Fruit fly (Drosophila melanogaster) whole organism, embryonic: Measurements from ENCODE around the gene CG46440.

ENCODE experiments used
- CG10321 ChIP-seq: fragments of 200-800 bp; sonication (Bioruptor generic); IDR thresholded peaks from 2 replicates; pipeline ENCODE4 v1.3.6; 2022; ENCODE audit warnings: missing biosample characterization, missing genetic modification characterization
- CG11247 ChIP-seq: fragments of 200-800 bp; sonication (Bioruptor generic); IDR thresholded peaks from 2 replicates; pipeline ENCODE4 v1.3.6; 2022; ENCODE audit warnings: missing biosample characterization, missing genetic modification characterization
- CG12299 ChIP-seq: fragments of 200-800 bp; sonication (Bioruptor generic); optimal IDR thresholded peaks from 2 replicates; lab custom pipeline; 2018; ENCODE audit warnings: missing biosample characterization, mild to moderate bottlenecking, missing genetic modification characterization
- CG12659 ChIP-seq: fragments of 200-800 bp; sonication (Bioruptor generic); optimal IDR thresholded peaks from 3 replicates; lab custom pipeline; 2017; ENCODE audit warnings: mild to moderate bottlenecking, missing biosample characterization, missing genetic modification reagents, missing genetic modification characterization
- CG13296 ChIP-seq: fragments of 200-800 bp; sonication (Bioruptor generic); optimal IDR thresholded peaks from 3 replicates; lab custom pipeline; 2018; ENCODE audit warnings: missing biosample characterization, mild to moderate bottlenecking, missing genetic modification characterization
- CG13424 ChIP-seq: fragments of 200-800 bp; sonication (Bioruptor generic); optimal IDR thresholded peaks from 2 replicates; lab custom pipeline; 2019; ENCODE audit warnings: missing biosample characterization, mild to moderate bottlenecking, missing genetic modification characterization, moderate library complexity
- CG13894 ChIP-seq: fragments of 200-800 bp; sonication (Bioruptor generic); optimal IDR thresholded peaks from 3 replicates; lab custom pipeline; 2018; ENCODE audit warnings: missing biosample characterization, mild to moderate bottlenecking, missing genetic modification characterization, moderate library complexity
- CG14710 ChIP-seq: fragments of 200-800 bp; sonication (Bioruptor generic); optimal IDR thresholded peaks from 3 replicates; lab custom pipeline; 2019; ENCODE audit warnings: missing biosample characterization, mild to moderate bottlenecking, missing genetic modification characterization, moderate library complexity
- CG16815 ChIP-seq: fragments of 200-800 bp; sonication (Bioruptor generic); optimal IDR thresholded peaks from 3 replicates; lab custom pipeline; 2017; ENCODE audit warnings: missing biosample characterization, mild to moderate bottlenecking, missing genetic modification characterization
- CG2120 ChIP-seq: fragments of 200-800 bp; sonication (Bioruptor generic); optimal IDR thresholded peaks from 3 replicates; lab custom pipeline; 2016; ENCODE audit warnings: missing biosample characterization, missing genetic modification characterization
- CG4820 ChIP-seq: fragments of 200-800 bp; sonication (Bioruptor generic); optimal IDR thresholded peaks from 3 replicates; lab custom pipeline; 2016; ENCODE audit warnings: missing biosample characterization, missing genetic modification characterization
- CG5953 ChIP-seq: fragments of 200-800 bp; sonication (Bioruptor generic); IDR thresholded peaks from 2 replicates; pipeline ENCODE4 v1.3.6; 2022; ENCODE audit warnings: missing biosample characterization, missing genetic modification characterization
- CG6254 ChIP-seq: fragments of 200-800 bp; sonication (Bioruptor generic); optimal IDR thresholded peaks from 3 replicates; lab custom pipeline; 2017; ENCODE audit warnings: mild to moderate bottlenecking, missing biosample characterization, missing genetic modification reagents, missing genetic modification characterization
- CG6689 ChIP-seq: fragments of 200-800 bp; sonication (Bioruptor generic); IDR thresholded peaks from 2 replicates; pipeline ENCODE4 v1.3.6; 2022; ENCODE audit warnings: missing biosample characterization, missing genetic modification characterization
- CG7372 ChIP-seq: fragments of 200-800 bp; sonication (Bioruptor generic); IDR thresholded peaks from 2 replicates; pipeline ENCODE4 v1.3.6; 2022; ENCODE audit warnings: missing biosample characterization, missing genetic modification characterization
- Dek ChIP-seq: fragments of 200-800 bp; sonication (Bioruptor generic); optimal IDR thresholded peaks from 3 replicates; lab custom pipeline; 2019; ENCODE audit warnings: missing biosample characterization, mild to moderate bottlenecking, missing genetic modification characterization, moderate library complexity
- E2f2 ChIP-seq: fragments of 200-800 bp; sonication (Bioruptor generic); IDR thresholded peaks from 2 replicates; pipeline ENCODE4 v1.3.6; 2022; ENCODE audit warnings: missing biosample characterization, missing genetic modification characterization
- GATAe ChIP-seq: fragments of 200-800 bp; sonication (Bioruptor generic); conservative IDR thresholded peaks from 2 replicates; pipeline ENCODE4 v1.3.6; 2022; ENCODE audit warnings: missing biosample characterization, missing genetic modification characterization
- HHEX ChIP-seq: fragments of 200-800 bp; sonication (Bioruptor generic); optimal IDR thresholded peaks from 3 replicates; lab custom pipeline; 2017; ENCODE audit warnings: missing biosample characterization, mild to moderate bottlenecking, missing genetic modification characterization, missing genetic modification reagents
- Hey ChIP-seq: fragments of 200-800 bp; sonication (Bioruptor generic); optimal IDR thresholded peaks from 3 replicates; lab custom pipeline; 2018; ENCODE audit warnings: missing biosample characterization, mild to moderate bottlenecking, missing genetic modification characterization
- Kr ChIP-seq: fragments of 200-800 bp; sonication (Bioruptor generic); optimal IDR thresholded peaks from 2 replicates; lab custom pipeline; 2017; ENCODE audit warnings: missing biosample characterization, mild to moderate bottlenecking, missing genetic modification characterization
- Myb ChIP-seq: fragments of 200-800 bp; sonication (Bioruptor generic); optimal IDR thresholded peaks from 2 replicates; lab custom pipeline; 2016; ENCODE audit warnings: missing biosample characterization, missing genetic modification characterization
- NC2β ChIP-seq: fragments of 200-800 bp; sonication (Bioruptor generic); optimal IDR thresholded peaks from 2 replicates; lab custom pipeline; 2016; ENCODE audit warnings: missing biosample characterization, missing genetic modification characterization
- Opbp ChIP-seq: fragments of 200-800 bp; sonication (Bioruptor generic); IDR thresholded peaks from 3 replicates; pipeline ENCODE4 v1.3.6; 2022; ENCODE audit warnings: missing biosample characterization, missing genetic modification characterization; ENCODE audit not compliant: partially characterized antibody
- Spps ChIP-seq: fragments of 200-800 bp; sonication (Bioruptor generic); optimal IDR thresholded peaks from 2 replicates; lab custom pipeline; 2018; ENCODE audit warnings: missing biosample characterization, mild to moderate bottlenecking, missing genetic modification characterization
- Taf1 ChIP-seq: fragments of 200-800 bp; sonication (Bioruptor generic); IDR thresholded peaks from 2 replicates; pipeline ENCODE4 v1.3.6; 2022; ENCODE audit warnings: missing biosample characterization, missing genetic modification characterization
- Usf ChIP-seq: fragments of 200-800 bp; sonication (Bioruptor generic); optimal IDR thresholded peaks from 2 replicates; lab custom pipeline; 2017; ENCODE audit warnings: missing genotype, missing biosample characterization, missing genetic modification characterization
- abd-A ChIP-seq: fragments of 200-800 bp; sonication (Bioruptor generic); optimal IDR thresholded peaks from 3 replicates; lab custom pipeline; 2019; ENCODE audit warnings: missing biosample characterization, mild to moderate bottlenecking, missing genetic modification characterization, moderate library complexity
- crc ChIP-seq: fragments of 200-800 bp; sonication (Bioruptor generic); optimal IDR thresholded peaks from 2 replicates; lab custom pipeline; 2016; ENCODE audit warnings: missing biosample characterization, missing genetic modification characterization
- dan ChIP-seq: fragments of 200-800 bp; sonication (Bioruptor generic); IDR thresholded peaks from 2 replicates; pipeline ENCODE4 v1.3.6; 2022; ENCODE audit warnings: missing biosample characterization, missing genetic modification characterization
- dmrt99B ChIP-seq: fragments of 200-800 bp; sonication (Bioruptor generic); optimal IDR thresholded peaks from 2 replicates; lab custom pipeline; 2018; ENCODE audit warnings: missing biosample characterization, mild to moderate bottlenecking, missing genetic modification characterization, moderate library complexity
- fd64A ChIP-seq: fragments of 200-800 bp; sonication (Bioruptor generic); optimal IDR thresholded peaks from 3 replicates; lab custom pipeline; 2018; ENCODE audit warnings: missing biosample characterization, mild to moderate bottlenecking, missing genetic modification characterization
- fru ChIP-seq: fragments of >200 bp; optimal IDR thresholded peaks from 2 replicates; lab custom pipeline; 2017
- gce ChIP-seq: fragments of 200-800 bp; sonication (Bioruptor generic); IDR thresholded peaks from 3 replicates; pipeline ENCODE4 v1.3.6; 2022; ENCODE audit warnings: missing biosample characterization, missing genetic modification characterization
- jing ChIP-seq: fragments of 200-800 bp; sonication (Bioruptor generic); optimal IDR thresholded peaks from 2 replicates; lab custom pipeline; 2018; ENCODE audit warnings: missing biosample characterization, mild to moderate bottlenecking, missing genetic modification characterization
- kni ChIP-seq: fragments of 200-800 bp; sonication (Bioruptor generic); optimal IDR thresholded peaks from 3 replicates; lab custom pipeline; 2017; ENCODE audit warnings: mild to moderate bottlenecking, missing biosample characterization, missing genetic modification reagents, missing genetic modification characterization
- knrl ChIP-seq: fragments of 200-800 bp; sonication (Bioruptor generic); IDR thresholded peaks from 3 replicates; pipeline ENCODE4 v1.3.6; 2022; ENCODE audit warnings: missing biosample characterization, missing genetic modification characterization; ENCODE audit not compliant: partially characterized antibody
- lilli ChIP-seq: fragments of 200-800 bp; sonication (Bioruptor generic); optimal IDR thresholded peaks from 3 replicates; lab custom pipeline; 2016; ENCODE audit warnings: missing biosample characterization, missing genetic modification characterization
- mam ChIP-seq: fragments of 200-800 bp; sonication (Bioruptor generic); optimal IDR thresholded peaks from 3 replicates; lab custom pipeline; 2016; ENCODE audit warnings: missing biosample characterization, missing genetic modification characterization
- nau ChIP-seq: fragments of 200-800 bp; sonication (Bioruptor generic); optimal IDR thresholded peaks from 3 replicates; lab custom pipeline; 2017; ENCODE audit warnings: missing biosample characterization, mild to moderate bottlenecking, missing genetic modification characterization, missing genetic modification reagents
- odd ChIP-seq: fragments of 200-800 bp; sonication (Bioruptor generic); optimal IDR thresholded peaks from 2 replicates; lab custom pipeline; 2017; ENCODE audit warnings: missing biosample characterization, mild to moderate bottlenecking, missing genetic modification characterization
- psq ChIP-seq: fragments of 200-800 bp; sonication (Bioruptor generic); optimal IDR thresholded peaks from 2 replicates; lab custom pipeline; 2017; ENCODE audit warnings: missing biosample characterization, missing genetic modification characterization
- ranshi ChIP-seq: fragments of 200-800 bp; sonication (Bioruptor generic); IDR thresholded peaks from 2 replicates; pipeline ENCODE4 v1.3.6; 2022; ENCODE audit warnings: missing biosample characterization, missing genetic modification characterization
- slp2 ChIP-seq: fragments of 200-800 bp; sonication (Bioruptor generic); optimal IDR thresholded peaks from 2 replicates; lab custom pipeline; 2016; ENCODE audit warnings: missing biosample characterization, missing genetic modification characterization
- tna ChIP-seq: fragments of 200-800 bp; sonication (Bioruptor generic); IDR thresholded peaks from 2 replicates; pipeline ENCODE4 v1.3.6; 2022; ENCODE audit warnings: missing biosample characterization, missing genetic modification characterization; ENCODE audit not compliant: partially characterized antibody
- tup ChIP-seq: fragments of 200-800 bp; sonication (Bioruptor generic); optimal IDR thresholded peaks from 2 replicates; lab custom pipeline; 2016; ENCODE audit warnings: missing biosample characterization, mild to moderate bottlenecking, missing genetic modification characterization, moderate library complexity
- unpg ChIP-seq: fragments of 200-800 bp; sonication (Bioruptor generic); optimal IDR thresholded peaks from 3 replicates; lab custom pipeline; 2018; ENCODE audit warnings: missing biosample characterization, mild to moderate bottlenecking, missing genetic modification characterization, moderate library complexity
- vfl ChIP-seq: fragments of 200-800 bp; sonication (Bioruptor generic); optimal IDR thresholded peaks from 2 replicates; lab custom pipeline; 2016; ENCODE audit warnings: missing biosample characterization, missing genetic modification characterization
- zf30C ChIP-seq: fragments of 200-800 bp; sonication (Bioruptor generic); optimal IDR thresholded peaks from 3 replicates; lab custom pipeline; 2018; ENCODE audit warnings: missing biosample characterization, mild to moderate bottlenecking, missing genetic modification characterization

Gene CG46440

dm6 chrX:15889780-15890608 is 32.4 kb upstream of the CG46440 start, which contains the start of the genes MSBP and CG15916 (continued):
- peak; percentile 46 for TF ChIP-seq CG13424
- TF ChIP-seq abd-A (tag; lab: Kevin White, UChicago) = no peak
- no peak for TF ChIP-seq mam
- no peak for TF ChIP-seq Kr
- TF ChIP-seq tna (GFP tag; lab: Robert Waterston, UW) = no peak
- TF ChIP-seq dmrt99B (tag; lab: Kevin White, UChicago) = no peak
- no peak for TF ChIP-seq slp2 (GFP tag; lab: Kevin White, UChicago)
- TF ChIP-seq vfl (GFP tag; lab: Kevin White, UChicago) = no peak
- no peak for TF ChIP-seq fru (lab: Kevin White, UChicago)
- TF ChIP-seq CG7372 = peak; percentile 20; the same call in 1 of the 2 replicates
- TF ChIP-seq tup (GFP tag; lab: Kevin White, UChicago) = no peak
- TF ChIP-seq unpg = no peak
- no peak for TF ChIP-seq CG10321
- TF ChIP-seq nau (GFP tag; lab: Kevin White, UChicago) = no peak
- no peak for TF ChIP-seq HHEX (GFP tag; lab: Kevin White, UChicago)
- no peak for TF ChIP-seq CG12299 (tag; lab: Kevin White, UChicago)
- TF ChIP-seq CG4820 (GFP tag; lab: Kevin White, UChicago) = no peak
- peak; percentile 66 for TF ChIP-seq CG14710 (tag; lab: Kevin White, UChicago)
- TF ChIP-seq lilli (GFP tag; lab: Kevin White, UChicago) = peak; percentile 7
- TF ChIP-seq CG6689 (GFP tag; lab: Robert Waterston, UW) = no peak
- TF ChIP-seq odd (GFP tag; lab: Kevin White, UChicago) = no peak
- no peak for TF ChIP-seq fd64A (GFP tag; lab: Kevin White, UChicago)
- no peak for TF ChIP-seq CG5953 (GFP tag; lab: Robert Waterston, UW)
- TF ChIP-seq CG12659 (GFP tag; lab: Kevin White, UChicago) = peak; percentile 46
- TF ChIP-seq CG13296 (GFP tag; lab: Kevin White, UChicago) = no peak
- TF ChIP-seq dan (GFP tag; lab: Robert Waterston, UW) = no peak
- TF ChIP-seq psq (GFP tag; lab: Kevin White, UChicago) = no peak
- no peak for TF ChIP-seq gce (GFP tag; lab: Robert Waterston, UW)
- TF ChIP-seq Dek (tag; lab: Kevin White, UChicago) = peak; percentile 13
- TF ChIP-seq Usf (GFP tag; lab: Kevin White, UChicago) = peak; percentile 54
- TF ChIP-seq kni (GFP tag; lab: Kevin White, UChicago) = no peak
- TF ChIP-seq zf30C (GFP tag; lab: Kevin White, UChicago) = no peak
- peak; percentile 41 for TF ChIP-seq CG2120 (GFP tag; lab: Kevin White, UChicago)
- TF ChIP-seq Taf1 = 0 out of 2 replicates have a peak, but pooled peaks have one; percentile 8
- 0 out of 3 replicates have a peak, but pooled peaks have one; percentile 21 for TF ChIP-seq knrl (GFP tag; lab: Robert Waterston, UW)
- no peak for TF ChIP-seq ranshi (GFP tag; lab: Robert Waterston, UW)
- no peak for TF ChIP-seq CG6254 (GFP tag; lab: Kevin White, UChicago)
- TF ChIP-seq crc (GFP tag; lab: Kevin White, UChicago) = no peak
- no peak for TF ChIP-seq GATAe (GFP tag; lab: Robert Waterston, UW)
- 0 out of 2 replicates have a peak, but pooled peaks have one; percentile 24 for TF ChIP-seq CG11247
- TF ChIP-seq Opbp (GFP tag; lab: Robert Waterston, UW) = no peak; the same call in 2 of the 3 replicates
- no peak for TF ChIP-seq CG13894 (tag; lab: Kevin White, UChicago)
- TF ChIP-seq Hey = no peak
- no peak for TF ChIP-seq E2f2 (GFP tag; lab: Robert Waterston, UW)
- no peak for TF ChIP-seq jing (GFP tag; lab: Kevin White, UChicago)
- no peak for TF ChIP-seq NC2β (GFP tag; lab: Kevin White, UChicago)
- no peak for TF ChIP-seq Spps (tag; lab: Kevin White, UChicago)
- TF ChIP-seq CG16815 (GFP tag; lab: Kevin White, UChicago) = peak; percentile 26
- no peak for TF ChIP-seq Myb (GFP tag; lab: Kevin White, UChicago)
